Fruit fly (Drosophila melanogaster) whole organism, prepupa: ENCODE data around the gene CG5902.

Experiments
- Blimp-1 ChIP-seq: fragments of 200-800 bp; sonication (Bioruptor generic); optimal IDR thresholded peaks from 3 replicates; lab custom pipeline; 2017; ENCODE audit warnings: missing biosample characterization, missing genetic modification characterization, mild to moderate bottlenecking, moderate library complexity, missing genetic modification reagents
- CG10631 ChIP-seq: fragments of 200-800 bp; sonication (Bioruptor generic); optimal IDR thresholded peaks from 2 replicates; lab custom pipeline; 2016; ENCODE audit warnings: missing biosample characterization, missing genetic modification characterization
- CG10669 ChIP-seq: fragments of 200-800 bp; sonication (Bioruptor generic); optimal IDR thresholded peaks from 3 replicates; lab custom pipeline; 2018; ENCODE audit warnings: missing biosample characterization, mild to moderate bottlenecking, missing genetic modification characterization, moderate library complexity
- CG11294 ChIP-seq: fragments of 200-800 bp; sonication (Bioruptor generic); IDR thresholded peaks from 2 replicates; pipeline ENCODE4 v1.3.6; 2022; ENCODE audit warnings: missing biosample characterization, missing genetic modification characterization
- CG11762 ChIP-seq: fragments of 200-800 bp; sonication (Bioruptor generic); optimal IDR thresholded peaks from 3 replicates; lab custom pipeline; 2016; ENCODE audit warnings: missing biosample characterization, missing genetic modification characterization; ENCODE audit not compliant: insufficient read depth
- CG11902 ChIP-seq: fragments of 200-800 bp; sonication (Bioruptor generic); optimal IDR thresholded peaks from 3 replicates; lab custom pipeline; 2016; ENCODE audit warnings: missing biosample characterization, missing genetic modification characterization
- CG15336 ChIP-seq: fragments of 200-800 bp; sonication (Bioruptor generic); IDR thresholded peaks from 2 replicates; pipeline ENCODE4 v1.3.6; 2022; ENCODE audit warnings: missing biosample characterization, missing genetic modification characterization
- CG16779 ChIP-seq: fragments of 200-800 bp; sonication (Bioruptor generic); optimal IDR thresholded peaks from 3 replicates; lab custom pipeline; 2017; ENCODE audit warnings: missing biosample characterization, mild to moderate bottlenecking, missing genetic modification characterization
- CG31627 ChIP-seq: fragments of 200-800 bp; sonication (Bioruptor generic); optimal IDR thresholded peaks from 3 replicates; lab custom pipeline; 2016; ENCODE audit warnings: missing biosample characterization, missing genetic modification characterization
- CG32006 ChIP-seq: fragments of 200-800 bp; sonication (Bioruptor generic); optimal IDR thresholded peaks from 3 replicates; lab custom pipeline; 2017; ENCODE audit warnings: missing biosample characterization, mild to moderate bottlenecking, missing genetic modification characterization
- CG34406 ChIP-seq: fragments of 200-800 bp; sonication (Bioruptor generic); optimal IDR thresholded peaks from 3 replicates; lab custom pipeline; 2016; ENCODE audit warnings: missing biosample characterization, missing genetic modification characterization
- CG3919 ChIP-seq: fragments of 200-800 bp; sonication (Bioruptor generic); optimal IDR thresholded peaks from 3 replicates; lab custom pipeline; 2016; ENCODE audit warnings: missing biosample characterization, missing genetic modification characterization
- CG4318 ChIP-seq: fragments of 200-800 bp; sonication (Bioruptor generic); optimal IDR thresholded peaks from 3 replicates; lab custom pipeline; 2017; ENCODE audit warnings: missing biosample characterization, mild to moderate bottlenecking, missing genetic modification characterization
- CG6163 ChIP-seq: fragments of 200-800 bp; sonication (Bioruptor generic); IDR thresholded peaks from 3 replicates; pipeline ENCODE4 v1.3.6; 2022; ENCODE audit warnings: missing biosample characterization, missing genetic modification characterization
- CG6276 ChIP-seq: fragments of 200-800 bp; sonication (Bioruptor generic); optimal IDR thresholded peaks from 2 replicates; lab custom pipeline; 2017; ENCODE audit warnings: missing biosample characterization, mild to moderate bottlenecking, missing genetic modification characterization
- CG6792 ChIP-seq: fragments of 200-800 bp; sonication (Bioruptor generic); optimal IDR thresholded peaks from 3 replicates; lab custom pipeline; 2016; ENCODE audit warnings: missing biosample characterization, missing genetic modification characterization
- CG6808 ChIP-seq: fragments of 200-800 bp; sonication (Bioruptor generic); optimal IDR thresholded peaks from 3 replicates; lab custom pipeline; 2017; ENCODE audit warnings: missing biosample characterization, missing genetic modification characterization, mild to moderate bottlenecking, moderate library complexity, missing genetic modification reagents
- CG6854 ChIP-seq: fragments of 200-800 bp; sonication (Bioruptor generic); optimal IDR thresholded peaks from 2 replicates; lab custom pipeline; 2017; ENCODE audit warnings: missing biosample characterization, mild to moderate bottlenecking, missing genetic modification characterization
- CG7368 ChIP-seq: fragments of 200-800 bp; sonication (Bioruptor generic); optimal IDR thresholded peaks from 3 replicates; lab custom pipeline; 2016; ENCODE audit warnings: missing biosample characterization, missing genetic modification characterization
- CG8319 ChIP-seq: fragments of 200-800 bp; sonication (Bioruptor generic); optimal IDR thresholded peaks from 3 replicates; lab custom pipeline; 2016; ENCODE audit warnings: missing biosample characterization, missing genetic modification characterization
- CG8632 ChIP-seq: fragments of 200-800 bp; sonication (Bioruptor generic); optimal IDR thresholded peaks from 3 replicates; lab custom pipeline; 2016; ENCODE audit warnings: missing biosample characterization, missing genetic modification characterization
- CG9139 ChIP-seq: fragments of 200-800 bp; sonication (Bioruptor generic); optimal IDR thresholded peaks from 3 replicates; lab custom pipeline; 2017; ENCODE audit warnings: missing biosample characterization, mild to moderate bottlenecking, missing genetic modification characterization
- Eip78C ChIP-seq: fragments of 200-800 bp; sonication (Bioruptor generic); peaks from one replicate; lab custom pipeline; 2016; ENCODE audit warnings: missing biosample characterization, missing genetic modification characterization
- Eip93F ChIP-seq: fragments of 200-800 bp; sonication (Bioruptor generic); optimal IDR thresholded peaks from 2 replicates; lab custom pipeline; 2016; ENCODE audit warnings: missing biosample characterization, mild to moderate bottlenecking, missing genetic modification characterization
- Ets21C ChIP-seq: fragments of 200-800 bp; sonication (Bioruptor generic); optimal IDR thresholded peaks from 3 replicates; lab custom pipeline; 2016; ENCODE audit warnings: missing biosample characterization, missing genetic modification characterization
- Gug ChIP-seq: fragments of 200-800 bp; sonication (Bioruptor generic); IDR thresholded peaks from 2 replicates; pipeline ENCODE4 v1.3.6; 2022; ENCODE audit warnings: missing biosample characterization, missing genetic modification characterization
- Hr38 ChIP-seq: sonication (Bioruptor generic); optimal IDR thresholded peaks from 2 replicates; lab custom pipeline; 2016; ENCODE audit warnings: missing biosample characterization, missing genetic modification characterization
- Hr39 ChIP-seq: fragments of 200-800 bp; sonication (Bioruptor generic); optimal IDR thresholded peaks from 2 replicates; lab custom pipeline; 2016; ENCODE audit warnings: missing biosample characterization, missing genetic modification characterization
- Lpt ChIP-seq: fragments of 200-800 bp; sonication (Bioruptor generic); optimal IDR thresholded peaks from 3 replicates; lab custom pipeline; 2016; ENCODE audit warnings: missing biosample characterization, missing genetic modification characterization
- Met ChIP-seq: fragments of 200-800 bp; sonication (Bioruptor generic); optimal IDR thresholded peaks from 3 replicates; lab custom pipeline; 2016; ENCODE audit warnings: missing biosample characterization, missing genetic modification characterization
- OdsH ChIP-seq: fragments of 200-800 bp; sonication (Bioruptor generic); optimal IDR thresholded peaks from 3 replicates; lab custom pipeline; 2016; ENCODE audit warnings: missing biosample characterization, missing genetic modification characterization
- Smox ChIP-seq: fragments of 200-800 bp; sonication (Bioruptor generic); optimal IDR thresholded peaks from 3 replicates; lab custom pipeline; 2016; ENCODE audit warnings: missing biosample characterization, missing genetic modification characterization
- Sox14 ChIP-seq: fragments of 200-800 bp; sonication (Bioruptor generic); optimal IDR thresholded peaks from 3 replicates; lab custom pipeline; 2016; ENCODE audit warnings: missing biosample characterization, missing genetic modification characterization
- Sox15 ChIP-seq: fragments of 200-800 bp; sonication (Bioruptor generic); optimal IDR thresholded peaks from 3 replicates; lab custom pipeline; 2016; ENCODE audit warnings: missing biosample characterization, missing genetic modification characterization
- acj6 ChIP-seq: fragments of 200-800 bp; sonication (Bioruptor generic); optimal IDR thresholded peaks from 3 replicates; lab custom pipeline; 2016; ENCODE audit warnings: missing biosample characterization, missing genetic modification characterization
- cyc ChIP-seq: fragments of 200-800 bp; sonication (Bioruptor generic); optimal IDR thresholded peaks from 3 replicates; lab custom pipeline; 2016; ENCODE audit warnings: missing biosample characterization, missing genetic modification characterization
- dsx ChIP-seq: fragments of 200-800 bp; optimal IDR thresholded peaks from 3 replicates; lab custom pipeline; 2019; ENCODE audit warnings: missing biosample characterization, mild to moderate bottlenecking, missing genetic modification characterization, moderate library complexity; ENCODE audit not compliant: poor library complexity, severe bottlenecking
- fd85E ChIP-seq: fragments of 200-800 bp; sonication (Bioruptor generic); optimal IDR thresholded peaks from 3 replicates; lab custom pipeline; 2016; ENCODE audit warnings: missing biosample characterization, missing genetic modification characterization
- fkh ChIP-seq: fragments of 200-800 bp; sonication (Bioruptor generic); optimal IDR thresholded peaks from 3 replicates; lab custom pipeline; 2017; ENCODE audit warnings: missing biosample characterization, mild to moderate bottlenecking, missing genetic modification characterization, moderate library complexity
- lz ChIP-seq: fragments of 200-800 bp; sonication (Bioruptor generic); optimal IDR thresholded peaks from 3 replicates; lab custom pipeline; 2016; ENCODE audit warnings: missing biosample characterization, missing genetic modification characterization
- net ChIP-seq: fragments of 200-800 bp; sonication (Bioruptor generic); optimal IDR thresholded peaks from 3 replicates; lab custom pipeline; 2016; ENCODE audit warnings: missing biosample characterization, missing genetic modification characterization
- pdm3 ChIP-seq: fragments of 200-800 bp; sonication (Bioruptor generic); optimal IDR thresholded peaks from 3 replicates; lab custom pipeline; 2016; ENCODE audit warnings: missing biosample characterization, missing genetic modification characterization
- salr ChIP-seq, 2 experiments: fragments of 200-800 bp; sonication (Bioruptor generic); optimal IDR thresholded peaks; 3 replicates each; lab custom pipeline; 2016 to 2018; ENCODE audit warnings: missing biosample characterization in 2 of 2, missing genetic modification characterization in 2 of 2, mild to moderate bottlenecking in 1 of 2
- spab ChIP-seq: fragments of 200-800 bp; sonication (Bioruptor generic); optimal IDR thresholded peaks from 2 replicates; lab custom pipeline; 2017; ENCODE audit warnings: missing biosample characterization, mild to moderate bottlenecking, missing genetic modification characterization, missing genetic modification reagents
- svp ChIP-seq: fragments of 200-800 bp; sonication (Bioruptor generic); peaks from one replicate; lab custom pipeline; 2016; ENCODE audit warnings: missing biosample characterization, missing genetic modification characterization
- topi ChIP-seq: fragments of 200-800 bp; sonication (Bioruptor generic); optimal IDR thresholded peaks from 3 replicates; lab custom pipeline; 2016; ENCODE audit warnings: missing biosample characterization, missing genetic modification characterization

Gene CG5902

dm6 chr3R:24031019-24031824, 44.8 kb downstream of the CG5902 start (continued):
- TF ChIP-seq Ets21C (GFP tag; lab: Kevin White, UChicago) (no peak), svp (GFP tag; lab: Kevin White, UChicago) (peak; percentile 94), spab (GFP tag; lab: Kevin White, UChicago) (peak; percentile 5), Gug (GFP tag; lab: Robert Waterston, UW) (peak; percentile 44; the same call in 1 of the 2 replicates), dsx (GFP tag; lab: Kevin White, UChicago) (peak; percentile 83), CG6808 (GFP tag; lab: Kevin White, UChicago) (peak; percentile 32), CG10631 (no peak), Lpt (GFP tag; lab: Kevin White, UChicago) (no peak), CG16779 (tag; lab: Kevin White, UChicago) (peak; percentile 65), cyc (no peak), pdm3 (GFP tag; lab: Kevin White, UChicago) (no peak), CG9139 (GFP tag; lab: Kevin White, UChicago) (peak; percentile 18), CG6276 (GFP tag; lab: Kevin White, UChicago) (peak; percentile 54), CG32006 (GFP tag; lab: Kevin White, UChicago) (peak; percentile 34), CG7368 (GFP tag; lab: Kevin White, UChicago) (no peak), Met (no peak), Hr38 (GFP tag; lab: Kevin White, UChicago) (no peak), CG11762 (GFP tag; lab: Kevin White, UChicago) (peak; percentile 3), Sox14 (GFP tag; lab: Kevin White, UChicago) (peak; percentile 50), acj6 (GFP tag; lab: Kevin White, UChicago) (peak; percentile 3), Smox (GFP tag; lab: Kevin White, UChicago) (peak; percentile 3), fkh (GFP tag; lab: Kevin White, UChicago) (no peak), CG4318 (GFP tag; lab: Kevin White, UChicago) (no peak), salr (GFP tag; optimal IDR thresholded peaks at IDR 0.05; lab: Kevin White, UChicago) (no peak), lz (GFP tag; lab: Kevin White, UChicago) (no peak), CG11294 (GFP tag; lab: Robert Waterston, UW) (no peak; the same call in 1 of the 2 replicates), CG31627 (peak; percentile 16), CG11902 (GFP tag; lab: Kevin White, UChicago) (peak; percentile 11), CG10669 (GFP tag; lab: Kevin White, UChicago) (peak; percentile 18), CG15336 (GFP tag; lab: Robert Waterston, UW) (peak; percentile 48; the same call in 1 of the 2 replicates), OdsH (GFP tag; lab: Kevin White, UChicago) (no peak), CG8632 (GFP tag; lab: Kevin White, UChicago) (no peak), topi (peak; percentile 23), net (GFP tag; lab: Kevin White, UChicago) (peak; percentile 64), Hr39 (GFP tag; lab: Kevin White, UChicago) (peak; percentile 13), CG6854 (peak; percentile 64), CG34406 (GFP tag; lab: Kevin White, UChicago) (peak; percentile 12)

- TF ChIP-seq Ets21C (GFP tag; lab: Kevin White, UChicago), result no peak
- no peak for TF ChIP-seq Hr38 (GFP tag; lab: Kevin White, UChicago)
- no peak for TF ChIP-seq Lpt (GFP tag; lab: Kevin White, UChicago)
- TF ChIP-seq svp (GFP tag; lab: Kevin White, UChicago), result no peak
- no peak for TF ChIP-seq CG11294 (GFP tag; lab: Robert Waterston, UW)
- no peak for TF ChIP-seq CG6792 (GFP tag; lab: Kevin White, UChicago)
- no peak for TF ChIP-seq CG8319
- TF ChIP-seq Met, result peak; percentile 49
- TF ChIP-seq Smox (GFP tag; lab: Kevin White, UChicago), result peak; percentile 1
- TF ChIP-seq Eip93F (GFP tag; lab: Kevin White, UChicago), result no peak
- TF ChIP-seq Hr39 (GFP tag; lab: Kevin White, UChicago), result peak; percentile 11
- TF ChIP-seq Sox15 (GFP tag; lab: Kevin White, UChicago), result no peak
- TF ChIP-seq CG6163 (GFP tag; lab: Robert Waterston, UW), result no peak
- no peak for TF ChIP-seq CG3919
- TF ChIP-seq CG6276 (GFP tag; lab: Kevin White, UChicago), result no peak
- no peak for TF ChIP-seq CG7368 (GFP tag; lab: Kevin White, UChicago)
- no peak for TF ChIP-seq Blimp-1
- peak; percentile 87 for TF ChIP-seq Sox14 (GFP tag; lab: Kevin White, UChicago)
- TF ChIP-seq fd85E (GFP tag; lab: Kevin White, UChicago), result no peak
- no peak for TF ChIP-seq salr (GFP tag; optimal IDR thresholded peaks at IDR 0.05; lab: Kevin White, UChicago)
- no peak for TF ChIP-seq Eip78C (GFP tag; lab: Kevin White, UChicago)
- TF ChIP-seq fkh (GFP tag; lab: Kevin White, UChicago), result peak; percentile 98
- TF ChIP-seq net (GFP tag; lab: Kevin White, UChicago), result no peak
- TF ChIP-seq CG9139 (GFP tag; lab: Kevin White, UChicago), result no peak
Observed at dm6 chr3R:24031825-24032523, 45.5 kb downstream of the CG5902 start, which contains the start of the genes KrT95D and Mettl3. Gene KrT95D (minus strand): TSS chr3R:24031827. Gene Mettl3 (plus strand): TSS chr3R:24032157.
